Worm (Caenorhabditis elegans) whole organism, late embryonic: ENCODE results near the gene B0001.8.

Experiments used
- ama-1 ChIP-seq: fragments of 150-350 bp; optimal IDR thresholded peaks from 2 replicates; lab custom pipeline; 2014
- ceh-31 ChIP-seq: sonication (generic microtip); optimal IDR thresholded peaks from 2 replicates; lab custom pipeline; 2016; ENCODE audit warnings: missing genetic modification characterization, missing compliant biosample characterization
- fkh-10 ChIP-seq: fragments of 150-350 bp; optimal IDR thresholded peaks from 2 replicates; lab custom pipeline; 2014; ENCODE audit warnings: missing biosample characterization, missing genetic modification reagents, missing genetic modification characterization
- nfya-1 ChIP-seq: sonication (generic microtip); optimal IDR thresholded peaks from 2 replicates; lab custom pipeline; 2017; ENCODE audit warnings: missing genetic modification characterization, mild to moderate bottlenecking, missing compliant biosample characterization, antibody characterized with exemption, moderate library complexity

The B0001.8 gene

DNA sequence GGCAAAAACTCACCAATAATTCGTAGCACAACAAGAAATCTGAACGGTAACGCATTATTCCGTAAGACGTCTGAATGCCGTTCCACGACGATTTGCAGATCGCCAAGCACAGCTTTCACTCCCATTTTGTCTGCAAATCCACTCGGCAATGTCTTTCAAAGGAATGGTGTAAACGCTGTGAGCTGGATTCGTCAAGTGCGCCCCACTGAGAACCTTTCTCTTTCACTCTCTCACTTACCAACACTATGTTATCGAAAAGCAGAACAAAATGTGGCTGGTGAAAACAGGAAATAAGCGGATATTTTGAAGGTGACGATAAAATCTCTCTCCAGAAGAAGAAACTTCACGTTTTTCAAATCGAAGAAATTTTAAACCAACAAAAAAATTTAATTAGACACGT, 52.0 kb downstream of the B0001.8 start:
- TF ChIP-seq nfya-1 (tag; lab: Kevin White, UChicago) = peak; percentile 52
- TF ChIP-seq fkh-10 = no peak
- peak; percentile 35 for TF ChIP-seq ceh-31 (tag; lab: Kevin White, UChicago)
- TF ChIP-seq ama-1 = peak; percentile 73
